Worm (Caenorhabditis elegans) whole organism, young adult: ENCODE data around the gene F54D1.6.

Source experiments
- B0019.2 ChIP-seq: fragments of 200-800 bp; sonication (Bioruptor generic); conservative IDR thresholded peaks from 2 replicates; pipeline ENCODE4 v1.3.6; 2022; ENCODE audit warnings: missing genetic modification reagents, missing genetic modification characterization, missing compliant biosample characterization
- B0035.1 ChIP-seq: sonication (generic microtip); optimal IDR thresholded peaks from 2 replicates; lab custom pipeline; 2016; ENCODE audit warnings: missing genetic modification characterization, mild to moderate bottlenecking, missing compliant biosample characterization, missing genotype, missing genetic modification reagents
- B0261.1 ChIP-seq: sonication (generic microtip); optimal IDR thresholded peaks from 2 replicates; lab custom pipeline; 2016; ENCODE audit warnings: mild to moderate bottlenecking, missing genetic modification characterization, moderate library complexity, missing compliant biosample characterization
- F39B2.1 ChIP-seq: fragments of 200-800 bp; sonication (Bioruptor generic); IDR thresholded peaks from 2 replicates; pipeline ENCODE4 v1.3.6; 2022; ENCODE audit warnings: missing genetic modification reagents, missing genetic modification characterization, missing compliant biosample characterization
- F49E8.2 ChIP-seq: sonication (generic microtip); optimal IDR thresholded peaks from 3 replicates; lab custom pipeline; 2017; ENCODE audit warnings: missing genetic modification characterization, mild to moderate bottlenecking, missing compliant biosample characterization, antibody characterized with exemption, moderate library complexity; ENCODE audit not compliant: insufficient read depth
- K12H6.12 ChIP-seq: fragments of 200-800 bp; sonication (Bioruptor generic); optimal IDR thresholded peaks from 2 replicates; lab custom pipeline; 2018; ENCODE audit warnings: mild to moderate bottlenecking, missing genetic modification characterization, missing compliant biosample characterization
- T26A5.8 ChIP-seq: sonication (generic microtip); optimal IDR thresholded peaks from 2 replicates; lab custom pipeline; 2016; ENCODE audit warnings: missing genetic modification characterization, missing compliant biosample characterization
- Y53G8AR.9 ChIP-seq: fragments of 200-800 bp; sonication (Bioruptor generic); conservative IDR thresholded peaks from 2 replicates; pipeline ENCODE4 v1.3.6; 2022; ENCODE audit warnings: missing genetic modification reagents, missing genetic modification characterization, missing compliant biosample characterization
- Y79H2A.3 ChIP-seq: fragments of 200-800 bp; sonication (Bioruptor generic); conservative IDR thresholded peaks from 2 replicates; pipeline ENCODE4 v1.3.6; 2022; ENCODE audit warnings: missing genetic modification reagents, missing genetic modification characterization, missing compliant biosample characterization
- akir-1 ChIP-seq: fragments of 200-800 bp; sonication (Bioruptor generic); optimal IDR thresholded peaks from 2 replicates; lab custom pipeline; 2018; ENCODE audit warnings: mild to moderate bottlenecking, missing genetic modification characterization, moderate library complexity, missing compliant biosample characterization
- aptf-2 ChIP-seq: fragments of 200-800 bp; sonication (Bioruptor generic); conservative IDR thresholded peaks from 2 replicates; pipeline ENCODE4 v1.3.6; 2022; ENCODE audit warnings: missing genetic modification reagents, missing genetic modification characterization, missing compliant biosample characterization
- attf-6 ChIP-seq: fragments of 200-800 bp; sonication (Bioruptor generic); IDR thresholded peaks from 2 replicates; pipeline ENCODE4 v1.3.6; 2022; ENCODE audit warnings: missing genetic modification reagents, missing genetic modification characterization, missing compliant biosample characterization
- ccch-3 ChIP-seq: fragments of 200-800 bp; sonication (Bioruptor generic); optimal IDR thresholded peaks from 2 replicates; lab custom pipeline; 2018; ENCODE audit warnings: mild to moderate bottlenecking, missing genetic modification characterization, missing compliant biosample characterization
- ceh-100 ChIP-seq: fragments of 200-800 bp; sonication (Bioruptor generic); IDR thresholded peaks from 2 replicates; pipeline ENCODE4 v1.3.6; 2022; ENCODE audit warnings: missing genetic modification reagents, missing genetic modification characterization, missing compliant biosample characterization
- ceh-40 ChIP-seq: fragments of 200-800 bp; sonication (Bioruptor generic); IDR thresholded peaks from 2 replicates; pipeline ENCODE4 v1.3.6; 2022; ENCODE audit warnings: missing genetic modification characterization, missing compliant biosample characterization
- die-1 ChIP-seq: sonication (generic microtip); optimal IDR thresholded peaks from 2 replicates; lab custom pipeline; 2016; ENCODE audit warnings: missing genotype, mild to moderate bottlenecking, missing genetic modification characterization, missing compliant biosample characterization
- dox-1 ChIP-seq: fragments of 200-800 bp; sonication (Bioruptor generic); IDR thresholded peaks from 2 replicates; pipeline ENCODE4 v1.3.6; 2022; ENCODE audit warnings: missing genetic modification reagents, missing genetic modification characterization, missing compliant biosample characterization
- egrh-3 ChIP-seq: fragments of 200-800 bp; sonication (Bioruptor generic); IDR thresholded peaks from 2 replicates; pipeline ENCODE4 v1.3.6; 2022; ENCODE audit warnings: missing genetic modification reagents, missing genetic modification characterization, missing compliant biosample characterization
- ekl-4 ChIP-seq: fragments of 200-800 bp; sonication (Bioruptor generic); IDR thresholded peaks from 2 replicates; pipeline ENCODE4 v1.3.6; 2022; ENCODE audit warnings: missing genetic modification reagents, missing genetic modification characterization, missing compliant biosample characterization
- fkh-3 ChIP-seq: sonication (generic microtip); optimal IDR thresholded peaks from 2 replicates; lab custom pipeline; 2016; ENCODE audit warnings: mild to moderate bottlenecking, missing genetic modification characterization, missing compliant biosample characterization
- him-1 ChIP-seq: sonication (generic microtip); optimal IDR thresholded peaks from 2 replicates; lab custom pipeline; 2016; ENCODE audit warnings: missing genotype, missing genetic modification reagents, missing genetic modification characterization, missing compliant biosample characterization
- hlh-26 ChIP-seq: fragments of 200-800 bp; sonication (Bioruptor generic); conservative IDR thresholded peaks from 2 replicates; pipeline ENCODE4 v1.3.6; 2022; ENCODE audit warnings: missing genetic modification reagents, missing genetic modification characterization, missing compliant biosample characterization
- hmg-1.2 ChIP-seq: fragments of 200-800 bp; sonication (Bioruptor generic); IDR thresholded peaks from 2 replicates; pipeline ENCODE4 v1.3.6; 2022; ENCODE audit warnings: missing genetic modification reagents, missing genetic modification characterization, missing compliant biosample characterization
- hsf-1 ChIP-seq: fragments of 200-800 bp; sonication (Bioruptor generic); IDR thresholded peaks from 2 replicates; pipeline ENCODE4 v1.3.6; 2022; ENCODE audit warnings: missing genetic modification reagents, missing genetic modification characterization, missing compliant biosample characterization
- let-526 ChIP-seq: fragments of 200-800 bp; sonication (Bioruptor generic); IDR thresholded peaks from 2 replicates; pipeline ENCODE4 v1.3.6; 2022; ENCODE audit warnings: missing genetic modification reagents, missing genetic modification characterization, missing compliant biosample characterization
- lin-26 ChIP-seq: fragments of 200-800 bp; sonication (Bioruptor generic); IDR thresholded peaks from 2 replicates; pipeline ENCODE4 v1.3.6; 2022; ENCODE audit warnings: missing genetic modification reagents, missing genetic modification characterization, missing compliant biosample characterization
- lin-54 ChIP-seq: fragments of 200-800 bp; sonication (Bioruptor generic); optimal IDR thresholded peaks from 2 replicates; lab custom pipeline; 2018; ENCODE audit warnings: mild to moderate bottlenecking, missing genetic modification characterization, missing compliant biosample characterization
- lsy-27 ChIP-seq: sonication (generic microtip); optimal IDR thresholded peaks from 2 replicates; lab custom pipeline; 2017; ENCODE audit warnings: missing genetic modification characterization, mild to moderate bottlenecking, missing compliant biosample characterization, antibody characterized with exemption, missing genotype, borderline replicate concordance; ENCODE audit not compliant: insufficient read depth
- mcd-1 ChIP-seq: fragments of 200-800 bp; sonication (Bioruptor generic); IDR thresholded peaks from 2 replicates; pipeline ENCODE4 v1.3.6; 2022; ENCODE audit warnings: missing genetic modification reagents, missing genetic modification characterization, missing compliant biosample characterization
- mes-4 ChIP-seq: sonication (generic microtip); optimal IDR thresholded peaks from 2 replicates; lab custom pipeline; 2016; ENCODE audit warnings: missing genotype, missing genetic modification characterization, missing compliant biosample characterization
- nhr-90 ChIP-seq: sonication (generic microtip); optimal IDR thresholded peaks from 2 replicates; lab custom pipeline; 2016; ENCODE audit warnings: missing genotype, mild to moderate bottlenecking, missing genetic modification characterization, missing compliant biosample characterization
- pbrm-1 ChIP-seq: fragments of 200-800 bp; sonication (Bioruptor generic); IDR thresholded peaks from 2 replicates; pipeline ENCODE4 v1.3.6; 2022; ENCODE audit warnings: missing genetic modification reagents, missing genetic modification characterization, missing compliant biosample characterization
- rcor-1 ChIP-seq: fragments of 200-800 bp; sonication (Bioruptor generic); IDR thresholded peaks from 2 replicates; pipeline ENCODE4 v1.3.6; 2022; ENCODE audit warnings: missing genetic modification reagents, missing genetic modification characterization, missing compliant biosample characterization
- rec-8 ChIP-seq, 2 experiments: sonication (generic microtip); optimal IDR thresholded peaks; 2 replicates each; lab custom pipeline; 2016; ENCODE audit warnings: mild to moderate bottlenecking in 2 of 2, missing genetic modification characterization in 2 of 2, missing genetic modification reagents in 2 of 2, missing genotype in 2 of 2, missing biosample characterization in 1 of 2, missing compliant biosample characterization in 1 of 2, moderate library complexity in 1 of 2
- sdz-38 ChIP-seq: sonication (generic microtip); optimal IDR thresholded peaks from 2 replicates; lab custom pipeline; 2016; ENCODE audit warnings: missing genotype, missing genetic modification characterization, missing compliant biosample characterization
- snpc-3.4 ChIP-seq: sonication (generic microtip); optimal IDR thresholded peaks from 2 replicates; lab custom pipeline; 2017; ENCODE audit warnings: missing genetic modification characterization, mild to moderate bottlenecking, missing compliant biosample characterization, antibody characterized with exemption, moderate library complexity, missing genotype, missing genetic modification reagents
- snpc-4 ChIP-seq, 5 experiments: fragments of 150-350 bp in 1 of 5; sonication (generic microtip) in 4 of 5; optimal IDR thresholded peaks; 2 replicates each; lab custom pipeline; 2014 to 2018; ENCODE audit warnings: missing genetic modification characterization in 5 of 5, missing biosample characterization in 3 of 5, antibody characterized with exemption in 2 of 5, mild to moderate bottlenecking in 2 of 5, missing compliant biosample characterization in 2 of 5, missing genotype in 2 of 5, moderate library complexity in 2 of 5, missing genetic modification reagents in 1 of 5
- sptf-2 ChIP-seq: fragments of 200-800 bp; sonication (Bioruptor generic); optimal IDR thresholded peaks from 2 replicates; lab custom pipeline; 2018; ENCODE audit warnings: mild to moderate bottlenecking, missing genetic modification characterization, missing compliant biosample characterization
- tlf-1 ChIP-seq: fragments of 200-800 bp; sonication (Bioruptor generic); optimal IDR thresholded peaks from 2 replicates; lab custom pipeline; 2018; ENCODE audit warnings: mild to moderate bottlenecking, missing genetic modification characterization, missing compliant biosample characterization
- unc-62 ChIP-seq: fragments of 150-350 bp; optimal IDR thresholded peaks from 2 replicates; lab custom pipeline; 2014; ENCODE audit warnings: missing biosample characterization, missing genetic modification reagents, missing genetic modification characterization
- zfh-2 ChIP-seq: fragments of 200-800 bp; sonication (Bioruptor generic); conservative IDR thresholded peaks from 2 replicates; pipeline ENCODE4 v1.3.6; 2022; ENCODE audit warnings: missing genetic modification reagents, missing genetic modification characterization, missing compliant biosample characterization
- ztf-25 ChIP-seq: fragments of 200-800 bp; sonication (Bioruptor generic); IDR thresholded peaks from 2 replicates; pipeline ENCODE4 v1.3.6; 2022; ENCODE audit warnings: missing genetic modification reagents, missing genetic modification characterization, missing compliant biosample characterization
- ztf-3 ChIP-seq: fragments of 200-800 bp; sonication (Bioruptor generic); optimal IDR thresholded peaks from 2 replicates; lab custom pipeline; 2018; ENCODE audit warnings: mild to moderate bottlenecking, missing genetic modification characterization, missing compliant biosample characterization

F54D1.6 gene

ce11 chrIV:11319884-11320362, 32.3 kb downstream of the F54D1.6 start, which contains the start of gene B0035.18 (continued):
- TF ChIP-seq aptf-2, result no peak

ce11 chrIV:11320500-11320899, 32.9 kb downstream of the F54D1.6 start, which contains the start of gene edg-1:
TSS of gene edg-1 (plus strand) at chrIV:11320800.
- TF ChIP-seq F49E8.2 (tag; lab: Kevin White, UChicago), result peak; percentile 7
- TF ChIP-seq hlh-26, result no peak

ce11 chrIV:11323666-11324065, 36.1 kb downstream of the F54D1.6 start:
- no peak for TF ChIP-seq let-526
- TF ChIP-seq B0019.2 (GFP tag; lab: Robert Waterston, UW), result no peak
- TF ChIP-seq rec-8 (tag; optimal IDR thresholded peaks at IDR 0.05; lab: Kevin White, UChicago), result no peak
- TF ChIP-seq ekl-4, result peak; percentile 79
- no peak for TF ChIP-seq B0261.1
- peak; percentile 56; the same call in 1 of the 2 replicates for TF ChIP-seq Y79H2A.3 (GFP tag; lab: Robert Waterston, UW)
- no peak for TF ChIP-seq die-1
- no peak for TF ChIP-seq nhr-90 (tag; lab: Kevin White, UChicago)
- no peak for TF ChIP-seq K12H6.12 (tag; lab: Kevin White, UChicago)
- TF ChIP-seq attf-6 (GFP tag; lab: Robert Waterston, UW), result peak; percentile 71; the same call in 1 of the 2 replicates
- TF ChIP-seq T26A5.8 (tag; lab: Kevin White, UChicago), result no peak
- TF ChIP-seq hsf-1, result peak; percentile 61; the same call in 1 of the 2 replicates
- TF ChIP-seq lin-26 (GFP tag; lab: Robert Waterston, UW), result peak; percentile 79
- 0 out of 2 replicates have a peak, but pooled peaks have one; percentile 57 for TF ChIP-seq Y53G8AR.9
- no peak for TF ChIP-seq ccch-3 (GFP tag; lab: Kevin White, UChicago)
- TF ChIP-seq F39B2.1, result 0 out of 2 replicates have a peak, but pooled peaks have one; percentile 17
- TF ChIP-seq ceh-100 (GFP tag; lab: Robert Waterston, UW), result 0 out of 2 replicates have a peak, but pooled peaks have one; percentile 27
- TF ChIP-seq snpc-4 (GFP tag; optimal IDR thresholded peaks at IDR 0.05; lab: Kevin White, UChicago), result no peak
- TF ChIP-seq snpc-4 (tag; optimal IDR thresholded peaks at IDR 0.05; lab: Kevin White, UChicago), result peak in 1 of 4 experiments; percentile 25
- peak; percentile 7 for TF ChIP-seq snpc-3.4 (tag; lab: Kevin White, UChicago)
- TF ChIP-seq fkh-3 (tag; lab: Kevin White, UChicago), result no peak
- peak; percentile 64; the same call in 1 of the 2 replicates for TF ChIP-seq dox-1
- no peak for TF ChIP-seq sptf-2 (GFP tag; lab: Kevin White, UChicago)
- no peak for TF ChIP-seq ztf-3 (GFP tag; lab: Kevin White, UChicago)
- 0 out of 2 replicates have a peak, but pooled peaks have one; percentile 16 for TF ChIP-seq pbrm-1 (GFP tag; lab: Robert Waterston, UW)
- no peak for TF ChIP-seq unc-62 (GFP tag; lab: Kevin White, UChicago)
- TF ChIP-seq aptf-2, result no peak
- TF ChIP-seq lsy-27, result no peak
- TF ChIP-seq B0035.1 (tag; lab: Kevin White, UChicago), result no peak
- TF ChIP-seq rcor-1, result peak; percentile 68
- TF ChIP-seq akir-1, result no peak
- no peak for TF ChIP-seq ceh-40 (GFP tag; lab: Robert Waterston, UW)
- peak; percentile 74 for TF ChIP-seq him-1 (tag; lab: Kevin White, UChicago)
- 0 out of 2 replicates have a peak, but pooled peaks have one; percentile 18 for TF ChIP-seq mcd-1 (GFP tag; lab: Robert Waterston, UW)
- no peak for TF ChIP-seq sdz-38 (tag; lab: Kevin White, UChicago)
- no peak for TF ChIP-seq tlf-1 (GFP tag; lab: Kevin White, UChicago)
- TF ChIP-seq ztf-25 (GFP tag; lab: Robert Waterston, UW), result 0 out of 2 replicates have a peak, but pooled peaks have one; percentile 43
- TF ChIP-seq zfh-2 (GFP tag; lab: Robert Waterston, UW), result no peak
- no peak for TF ChIP-seq lin-54 (GFP tag; lab: Kevin White, UChicago)
- TF ChIP-seq mes-4, result peak; percentile 26
- no peak for TF ChIP-seq egrh-3 (GFP tag; lab: Robert Waterston, UW)
- peak; percentile 34 for TF ChIP-seq hmg-1.2 (GFP tag; lab: Robert Waterston, UW)
